Worm (Caenorhabditis elegans) whole organism, L4/young adult: ENCODE data around the gene W10G6.1.

Experiments
- dao-5 ChIP-seq: sonication (generic microtip); optimal IDR thresholded peaks from 2 replicates; lab custom pipeline; 2016; ENCODE audit warnings: missing genotype, missing genetic modification characterization, moderate library complexity, missing compliant biosample characterization
- him-1 ChIP-seq: sonication (generic microtip); optimal IDR thresholded peaks from 2 replicates; lab custom pipeline; 2016; ENCODE audit warnings: missing genotype, missing genetic modification reagents, missing genetic modification characterization, missing compliant biosample characterization

DNA sequence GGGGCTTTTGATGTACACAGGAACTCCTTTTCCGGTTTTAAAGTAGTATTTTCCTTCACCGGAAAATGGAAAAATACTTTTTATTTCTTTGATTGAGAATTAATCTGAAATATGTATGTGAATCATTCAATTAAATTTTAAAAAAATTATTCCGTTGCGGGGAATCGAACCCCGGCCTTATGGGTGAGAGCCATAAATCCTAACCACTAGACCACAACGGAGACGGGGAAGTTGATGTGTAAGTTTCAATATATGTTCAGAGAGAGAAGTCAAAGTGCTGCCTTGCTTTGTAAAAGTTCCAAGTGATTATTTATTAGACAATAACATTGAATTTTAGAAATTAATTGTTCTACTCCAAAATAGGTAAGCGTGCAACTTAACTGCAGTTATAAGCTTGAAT is 26.2 kb downstream of the W10G6.1 start:
- TF ChIP-seq him-1 (tag; lab: Kevin White, UChicago) (no peak), dao-5 (no peak)
